Worm (Caenorhabditis elegans): ENCODE data around the gene psf-1.
A peak's percentile ranks its signal among the peaks of the same experiment; 100 is the strongest.

Gene psf-1

ce11 chrII:9986635-9987575 is 18.4 kb downstream of the psf-1 start:
- no peak for TF ChIP-seq sdz-12 (GFP tag; optimal IDR thresholded peaks at IDR 0.05)
- TF ChIP-seq unc-62 (GFP tag; optimal IDR thresholded peaks at IDR 0.05 in 1 of 2): peak in 1 of 2 experiments; percentile 99
- TF ChIP-seq unc-62 (tag; optimal IDR thresholded peaks at IDR 0.05): no peak

- TF ChIP-seq fkh-10 (GFP tag; optimal IDR thresholded peaks at IDR 0.05) (no peak), mdl-1 (tag; optimal IDR thresholded peaks at IDR 0.05) (no peak), F37D6.2 (tag; optimal IDR thresholded peaks at IDR 0.05) (no peak), nhr-48 (tag; optimal IDR thresholded peaks at IDR 0.05) (no peak), zip-11 (GFP tag; IDR thresholded peaks at IDR 0.05) (no peak), dmd-9 (GFP tag; IDR thresholded peaks at IDR 0.05) (no peak), rbr-2 (tag; optimal IDR thresholded peaks at IDR 0.05) (no peak), daf-8 (GFP tag; IDR thresholded peaks at IDR 0.05) (no peak), Y48G9A.11 (GFP tag; IDR thresholded peaks at IDR 0.05) (no peak)
These were observed 20.1 kb downstream of the psf-1 start for ce11 chrII:9988620-9989019.

ce11 chrII:9989533-9989932 is 21.1 kb downstream of the psf-1 start:
- no peak for TF ChIP-seq ceh-44 (GFP tag; IDR thresholded peaks at IDR 0.05)
- peak; percentile 6 for TF ChIP-seq nhr-11 (tag; optimal IDR thresholded peaks at IDR 0.05)
- peak; percentile 17 for TF ChIP-seq hlh-11 (tag; optimal IDR thresholded peaks at IDR 0.05)
- peak in 1 of 2 experiments; percentile 4 for TF ChIP-seq hif-1 (tag; optimal IDR thresholded peaks at IDR 0.05)

- TF ChIP-seq dve-1 (tag; optimal IDR thresholded peaks at IDR 0.05; ENCODE audit: insufficient read depth) (peak; percentile 11), nhr-28 (tag; optimal IDR thresholded peaks at IDR 0.05) (no peak), lin-39 (tag; optimal IDR thresholded peaks at IDR 0.05) (no peak), unc-39 (tag; optimal IDR thresholded peaks at IDR 0.05) (no peak), nhr-11 (tag; optimal IDR thresholded peaks at IDR 0.05) (no peak), php-3 (GFP tag; IDR thresholded peaks at IDR 0.05) (no peak)
These were observed 22.3 kb downstream of the psf-1 start, which contains the start of gene lec-3 for ce11 chrII:9990812-9991211. lec-3 (plus strand) TSS chrII:9991112.

- TF ChIP-seq daf-16 (GFP tag; optimal IDR thresholded peaks at IDR 0.05) (no peak), daf-16 (tag; optimal IDR thresholded peaks at IDR 0.05) (no peak), fkh-10 (GFP tag; optimal IDR thresholded peaks at IDR 0.05) (peak; percentile 7)
These were observed 24.0 kb downstream of the psf-1 start for ce11 chrII:9992474-9992873.

ce11 chrII:9994679-9995078 is 26.2 kb downstream of the psf-1 start:
- no peak for TF ChIP-seq Y105C5A.15 (GFP tag; IDR thresholded peaks at IDR 0.05)
- TF ChIP-seq Y75B8A.6 (GFP tag; IDR thresholded peaks at IDR 0.05): no peak
- peak in 1 of 2 experiments; percentile 91 for TF ChIP-seq unc-62 (GFP tag; optimal IDR thresholded peaks at IDR 0.05 in 1 of 2)
- TF ChIP-seq unc-62 (tag; optimal IDR thresholded peaks at IDR 0.05): no peak
- no peak for TF ChIP-seq duxl-1 (tag; optimal IDR thresholded peaks at IDR 0.05; ENCODE audit: poor library complexity)
- peak; percentile 39 for TF ChIP-seq nhr-11 (tag; optimal IDR thresholded peaks at IDR 0.05)
- no peak for TF ChIP-seq egl-43 (GFP tag; IDR thresholded peaks at IDR 0.05)
- peak; percentile 14; the same call in 1 of the 2 replicates for TF ChIP-seq ceh-20 (GFP tag; IDR thresholded peaks at IDR 0.05)

ce11 chrII:10001065-10001464 is 32.6 kb downstream of the psf-1 start, which contains the start of gene nlt-1:
nlt-1 (minus strand) TSS chrII:10001142.
- peak; percentile 39 for TF ChIP-seq hlh-30 (tag; optimal IDR thresholded peaks at IDR 0.05; ENCODE audit: insufficient read depth)
- no peak for TF ChIP-seq snpc-1.2 (GFP tag; IDR thresholded peaks at IDR 0.05)
- TF ChIP-seq T26A8.4 (GFP tag; IDR thresholded peaks at IDR 0.05): no peak
- TF ChIP-seq Y48G9A.11 (GFP tag; IDR thresholded peaks at IDR 0.05): no peak
- TF ChIP-seq nhr-11 (tag; optimal IDR thresholded peaks at IDR 0.05): peak; percentile 28
- no peak for TF ChIP-seq lin-39 (tag; optimal IDR thresholded peaks at IDR 0.05)
- peak; percentile 92 for TF ChIP-seq ceh-20 (GFP tag; IDR thresholded peaks at IDR 0.05)
- TF ChIP-seq tra-1 (GFP tag; IDR thresholded peaks at IDR 0.05): peak; percentile 72; the same call in 1 of the 2 replicates
- no peak for TF ChIP-seq duxl-1 (tag; optimal IDR thresholded peaks at IDR 0.05; ENCODE audit: poor library complexity)
- peak; percentile 43 for TF ChIP-seq T20F7.1 (GFP tag; optimal IDR thresholded peaks at IDR 0.05)
- TF ChIP-seq unc-39 (tag; optimal IDR thresholded peaks at IDR 0.05): no peak
- TF ChIP-seq lim-7 (GFP tag; IDR thresholded peaks at IDR 0.05): no peak
- peak; percentile 44 for TF ChIP-seq mep-1 (tag; optimal IDR thresholded peaks at IDR 0.05)
- TF ChIP-seq hlh-11 (tag; optimal IDR thresholded peaks at IDR 0.05): peak; percentile 86
- TF ChIP-seq nhr-42 (GFP tag; IDR thresholded peaks at IDR 0.05): no peak
- TF ChIP-seq tag-97 (GFP tag; IDR thresholded peaks at IDR 0.05): no peak

Measured in whole organism, L4 larva.